Fruit fly (Drosophila melanogaster): ENCODE measurements around the gene jus.

dm6 chr3R:29220585-29220984 is 25.8 kb upstream of the jus start:
- no peak for TF ChIP-seq CG12768 (GFP tag; optimal IDR thresholded peaks at IDR 0.05)
- no peak for TF ChIP-seq Clk (GFP tag; optimal IDR thresholded peaks at IDR 0.05)
- TF ChIP-seq CG7045 (GFP tag; optimal IDR thresholded peaks at IDR 0.05) = no peak
- TF ChIP-seq cic (GFP tag; optimal IDR thresholded peaks at IDR 0.05) = no peak
- TF ChIP-seq CG14711 (tag; optimal IDR thresholded peaks at IDR 0.05) = no peak
- no peak for TF ChIP-seq CG1620 (GFP tag; optimal IDR thresholded peaks at IDR 0.05)
- no peak for TF ChIP-seq kay (GFP tag; ENCODE audit: borderline replicate concordance)
- no peak for TF ChIP-seq Mnt (GFP tag; optimal IDR thresholded peaks at IDR 0.05)
- TF ChIP-seq bab1 (GFP tag; optimal IDR thresholded peaks at IDR 0.05) = no peak
- no peak for TF ChIP-seq CG5204 (GFP tag; optimal IDR thresholded peaks at IDR 0.05)
- TF ChIP-seq Hr96 (GFP tag; optimal IDR thresholded peaks at IDR 0.05) = no peak
- TF ChIP-seq CG7101 (tag; optimal IDR thresholded peaks at IDR 0.05) = no peak
